Fruit fly (Drosophila melanogaster) Kc167 (cell line): Measurements from ENCODE around the gene Trmt112.

Source experiments
- Myc ChIP-seq: fragments of >200 bp; optimal IDR thresholded peaks from 2 replicates; lab custom pipeline; 2017; ENCODE audit warnings: missing external identifiers
- Sin3A ChIP-seq: fragments of >200 bp; optimal IDR thresholded peaks from 2 replicates; lab custom pipeline; 2018; ENCODE audit warnings: missing external identifiers
- h ChIP-seq: fragments of >200 bp; optimal IDR thresholded peaks from 3 replicates; lab custom pipeline; 2018; ENCODE audit warnings: missing external identifiers
- insv ChIP-seq: fragments of >200 bp; optimal IDR thresholded peaks from 3 replicates; lab custom pipeline; 2018; ENCODE audit warnings: missing external identifiers
- psq ChIP-seq: fragments of >200 bp; optimal IDR thresholded peaks from 2 replicates; lab custom pipeline; 2017; ENCODE audit warnings: missing external identifiers
- ttk ChIP-seq: sonication (Bioruptor generic); optimal IDR thresholded peaks from 2 replicates; lab custom pipeline; 2017; ENCODE audit warnings: missing external identifiers

The Trmt112 gene

DNA sequence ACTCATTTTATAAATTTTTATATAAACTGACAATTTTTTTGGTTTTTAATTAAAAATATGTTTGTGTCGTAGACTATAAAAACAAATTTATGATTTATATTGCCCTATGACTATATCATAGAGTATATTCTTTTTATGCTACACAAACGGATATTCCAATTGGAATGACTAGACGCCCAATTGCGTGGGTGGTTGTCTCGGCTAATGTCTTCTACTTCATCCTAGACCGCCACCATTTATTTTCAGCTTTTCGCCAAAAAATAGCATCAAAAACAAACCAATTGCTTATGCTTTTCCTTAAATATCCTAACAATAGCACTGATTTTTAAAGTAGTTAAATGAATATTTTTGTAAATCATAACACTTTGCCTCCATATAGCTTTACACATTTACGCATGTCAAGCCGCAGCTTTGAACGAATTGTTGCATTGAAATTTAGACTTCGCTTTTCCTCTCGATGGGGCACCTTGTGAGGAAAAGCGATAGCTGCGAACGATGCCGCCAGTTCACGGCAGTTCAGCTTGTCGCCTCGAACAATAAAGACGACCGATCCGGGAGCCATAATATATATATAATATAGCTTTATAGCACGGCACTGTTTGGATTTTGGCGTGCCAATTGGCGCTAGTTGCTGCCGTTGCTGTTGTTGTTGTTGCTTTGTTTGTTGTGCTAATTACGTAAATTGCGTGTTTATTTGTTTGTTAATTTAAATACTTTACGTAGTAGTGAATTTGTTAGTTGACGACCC is 14.4 kb downstream of the Trmt112 start:
- TF ChIP-seq insv (lab: Kevin White, UChicago) (peak; percentile 97), h (no peak), ttk (lab: Kevin White, UChicago) (no peak)

DNA sequence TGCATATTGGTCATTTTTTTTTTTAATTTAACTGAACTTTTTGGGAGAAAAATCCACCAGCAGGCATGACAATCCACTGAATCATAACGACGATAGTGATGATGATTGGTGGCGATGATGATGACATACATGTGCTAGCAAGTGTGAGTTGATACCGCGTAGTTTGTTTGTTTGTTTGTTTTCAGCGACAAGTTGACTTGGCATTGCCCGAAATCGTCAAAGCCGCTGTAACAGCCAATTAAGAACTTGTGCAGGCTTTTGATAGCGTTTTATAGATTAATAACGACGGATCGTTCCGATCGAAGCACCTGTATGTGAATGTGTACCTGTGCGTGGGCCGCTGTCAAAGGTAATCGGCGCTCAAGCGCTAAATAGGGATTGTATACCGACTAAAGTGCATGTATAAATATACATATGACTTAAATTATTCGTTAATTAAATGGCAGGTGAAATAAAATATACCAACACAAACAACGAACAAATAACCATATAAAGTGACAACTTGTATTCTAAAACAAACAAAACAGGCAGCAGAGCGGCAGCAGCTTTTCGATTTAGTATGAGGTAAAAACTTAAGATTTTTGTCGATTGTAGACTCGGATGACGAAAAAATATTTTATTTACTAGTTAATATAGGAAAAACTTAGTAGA is 15.3 kb downstream of the Trmt112 start:
- TF ChIP-seq Myc (lab: Kevin White, UChicago): no peak
- no peak for TF ChIP-seq h
- no peak for TF ChIP-seq Sin3A (lab: Kevin White, UChicago)
- TF ChIP-seq psq: no peak
- TF ChIP-seq ttk (lab: Kevin White, UChicago): no peak
- TF ChIP-seq insv (lab: Kevin White, UChicago): no peak

dm6 chr3L:21200587-21200986 is 16.1 kb downstream of the Trmt112 start:
- TF ChIP-seq ttk (lab: Kevin White, UChicago) (no peak), Myc (lab: Kevin White, UChicago) (no peak), psq (no peak), h (no peak), insv (lab: Kevin White, UChicago) (no peak), Sin3A (lab: Kevin White, UChicago) (no peak)

DNA sequence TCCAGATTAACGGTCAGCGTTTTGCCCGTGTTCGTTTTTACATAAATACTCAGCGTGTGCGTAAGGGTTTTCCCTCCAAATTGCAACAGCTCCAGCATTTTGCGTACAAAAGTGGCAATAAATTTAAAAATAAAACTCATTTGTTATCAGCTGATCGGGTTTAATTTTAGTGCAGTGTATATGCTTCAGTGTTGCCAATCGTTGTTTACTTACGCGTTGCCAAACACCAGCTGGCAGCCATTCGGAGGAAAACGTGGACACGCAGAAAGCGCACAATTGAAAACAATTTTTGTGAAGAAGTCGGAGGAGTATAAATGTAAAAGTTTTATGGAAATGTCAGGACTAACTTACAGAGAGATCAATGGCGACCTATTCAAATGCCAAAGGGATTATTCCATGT is 20.1 kb downstream of the Trmt112 start, which contains the start of the genes Targ3 and park:
Targ3 (plus strand) TSS at position 269 of the 400 bp plus-strand sequence.
park (minus strand) TSS at position 291 of the 400 bp plus-strand sequence.
- TF ChIP-seq Sin3A (lab: Kevin White, UChicago) (no peak), Myc (lab: Kevin White, UChicago) (no peak), h (no peak)

DNA sequence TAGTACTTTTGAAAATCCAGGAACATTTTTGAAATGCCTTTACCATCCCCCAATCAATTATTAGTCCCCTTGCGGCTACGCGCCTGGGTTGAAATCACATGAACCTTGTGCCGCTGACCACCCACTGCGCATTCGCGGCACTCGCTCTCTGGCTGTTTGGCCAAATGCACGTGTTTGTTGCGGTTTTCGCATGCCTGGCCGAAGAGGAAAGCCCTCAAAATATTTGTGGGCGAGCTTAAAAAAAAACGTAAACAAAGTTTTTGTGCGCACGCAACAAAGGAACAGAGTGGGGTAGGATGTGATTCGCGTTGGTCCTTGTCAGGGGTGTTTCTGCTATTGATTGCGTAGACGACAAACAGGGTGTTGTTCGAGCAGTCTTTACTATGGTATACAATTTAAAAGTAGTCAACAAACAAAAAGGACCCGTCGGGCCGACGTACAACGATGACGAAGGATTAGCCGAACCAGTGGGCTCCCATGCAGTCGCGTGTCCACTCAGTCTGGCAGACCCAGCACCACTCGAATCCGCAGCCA is 22.2 kb downstream of the Trmt112 start:
- TF ChIP-seq h (no peak), insv (lab: Kevin White, UChicago) (no peak), ttk (lab: Kevin White, UChicago) (no peak), Sin3A (lab: Kevin White, UChicago) (no peak), psq (no peak), Myc (lab: Kevin White, UChicago) (no peak)

DNA sequence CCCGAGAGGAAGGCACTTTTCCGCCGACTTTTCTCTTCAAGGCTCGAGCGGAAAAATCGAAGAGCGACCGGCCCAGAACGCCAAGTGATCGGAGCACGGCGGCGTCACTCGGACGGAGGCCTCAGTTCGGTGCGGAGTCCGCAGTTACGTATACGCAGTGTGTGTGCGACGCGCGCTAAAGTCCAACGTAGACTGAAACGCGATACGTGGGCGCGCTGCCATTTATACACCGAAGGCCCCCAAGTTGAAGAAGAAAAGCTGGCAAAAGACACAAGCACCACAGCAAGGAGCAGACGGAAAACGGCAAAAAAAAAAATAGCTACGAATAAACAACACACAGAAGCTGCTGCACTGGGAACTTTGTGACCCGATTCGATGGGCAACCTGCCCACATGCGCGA is 23.5 kb downstream of the Trmt112 start, which contains the start of gene CG42337:
CG42337 (minus strand) TSS at position 194 of the 400 bp plus-strand sequence.
- TF ChIP-seq ttk (lab: Kevin White, UChicago): no peak

- no peak for TF ChIP-seq h
- no peak for TF ChIP-seq ttk (lab: Kevin White, UChicago)
- TF ChIP-seq Myc (lab: Kevin White, UChicago): no peak
- no peak for TF ChIP-seq insv (lab: Kevin White, UChicago)
- TF ChIP-seq psq: no peak
- TF ChIP-seq Sin3A (lab: Kevin White, UChicago): no peak
These were observed 24.6 kb downstream of the Trmt112 start for dm6 chr3L:21192024-21192423.

DNA sequence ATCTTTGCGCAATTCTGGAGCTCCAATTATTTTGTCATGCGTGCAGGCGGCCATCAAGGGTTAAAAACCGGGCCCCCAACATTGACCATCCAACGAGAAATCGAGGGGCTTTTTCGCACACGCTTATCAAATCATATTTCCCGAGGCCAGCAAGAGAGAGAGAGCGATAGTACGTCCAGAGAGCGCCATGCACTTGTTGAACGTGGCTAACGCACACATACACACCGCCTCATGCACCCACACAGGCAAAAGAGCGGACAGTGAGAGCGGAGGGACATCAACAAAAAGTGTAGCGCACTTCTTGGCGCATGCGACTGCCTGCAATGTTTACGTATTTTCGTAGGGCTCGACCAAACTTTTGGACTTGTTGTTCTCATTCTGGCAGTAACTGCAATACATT is 30.2 kb downstream of the Trmt112 start:
- TF ChIP-seq Myc (lab: Kevin White, UChicago) (no peak), h (no peak), Sin3A (lab: Kevin White, UChicago) (no peak), ttk (lab: Kevin White, UChicago) (no peak), insv (lab: Kevin White, UChicago) (no peak), psq (no peak)

DNA sequence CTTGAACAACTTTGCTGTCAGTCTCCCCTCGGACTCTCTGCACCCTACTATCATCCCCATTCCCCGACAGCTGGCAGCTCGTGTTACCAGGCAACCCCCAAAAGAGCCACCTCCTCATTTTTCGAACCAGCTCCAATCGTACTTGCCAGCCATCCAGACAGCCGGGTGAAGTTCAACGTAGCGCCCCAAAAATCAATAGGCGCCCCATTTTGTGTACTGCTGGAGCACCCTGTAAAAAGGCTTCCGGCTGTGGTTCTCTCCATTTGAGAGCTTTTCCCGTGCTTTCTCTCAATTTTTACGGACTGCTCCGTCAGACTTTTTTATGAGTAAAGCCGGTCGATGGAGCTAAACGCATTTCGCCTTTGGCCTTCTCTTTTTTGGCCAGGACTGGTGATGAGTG is 31.0 kb downstream of the Trmt112 start:
- TF ChIP-seq psq (no peak), h (no peak), Myc (lab: Kevin White, UChicago) (no peak), insv (lab: Kevin White, UChicago) (no peak), Sin3A (lab: Kevin White, UChicago) (no peak)

DNA sequence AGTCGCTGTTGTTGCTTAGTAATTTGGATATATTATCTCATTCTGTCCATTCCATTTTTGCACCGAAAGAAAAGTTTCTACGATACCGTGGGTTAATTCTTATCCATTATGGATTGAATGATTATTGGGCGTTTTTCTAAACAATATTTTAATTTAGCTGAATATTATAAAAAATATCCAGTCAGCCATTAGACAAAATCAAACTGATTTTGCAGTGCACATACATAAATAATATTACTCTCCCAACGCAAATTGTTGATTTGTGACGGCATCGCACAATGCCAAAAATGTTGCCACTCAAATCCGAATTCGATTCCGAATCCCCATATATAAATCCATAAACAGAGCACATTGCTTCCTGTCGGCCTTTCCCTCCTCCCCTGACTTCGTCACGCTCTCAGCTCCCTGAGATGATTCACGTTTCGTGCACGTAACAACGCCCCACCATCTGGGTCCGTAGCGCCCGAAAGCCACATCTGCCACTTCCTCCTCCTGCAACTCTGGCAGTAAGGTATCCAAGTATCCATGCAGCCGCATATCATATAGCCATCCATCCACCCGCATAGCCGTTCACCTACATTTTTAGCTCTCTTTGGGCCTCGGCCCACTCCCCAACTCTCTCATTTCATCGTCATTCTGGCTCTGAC is 39.6 kb downstream of the Trmt112 start:
- TF ChIP-seq Myc (lab: Kevin White, UChicago): no peak
- no peak for TF ChIP-seq ttk (lab: Kevin White, UChicago)
- TF ChIP-seq h: no peak
- TF ChIP-seq Sin3A (lab: Kevin White, UChicago): no peak
- TF ChIP-seq psq: no peak
- TF ChIP-seq insv (lab: Kevin White, UChicago): no peak

DNA sequence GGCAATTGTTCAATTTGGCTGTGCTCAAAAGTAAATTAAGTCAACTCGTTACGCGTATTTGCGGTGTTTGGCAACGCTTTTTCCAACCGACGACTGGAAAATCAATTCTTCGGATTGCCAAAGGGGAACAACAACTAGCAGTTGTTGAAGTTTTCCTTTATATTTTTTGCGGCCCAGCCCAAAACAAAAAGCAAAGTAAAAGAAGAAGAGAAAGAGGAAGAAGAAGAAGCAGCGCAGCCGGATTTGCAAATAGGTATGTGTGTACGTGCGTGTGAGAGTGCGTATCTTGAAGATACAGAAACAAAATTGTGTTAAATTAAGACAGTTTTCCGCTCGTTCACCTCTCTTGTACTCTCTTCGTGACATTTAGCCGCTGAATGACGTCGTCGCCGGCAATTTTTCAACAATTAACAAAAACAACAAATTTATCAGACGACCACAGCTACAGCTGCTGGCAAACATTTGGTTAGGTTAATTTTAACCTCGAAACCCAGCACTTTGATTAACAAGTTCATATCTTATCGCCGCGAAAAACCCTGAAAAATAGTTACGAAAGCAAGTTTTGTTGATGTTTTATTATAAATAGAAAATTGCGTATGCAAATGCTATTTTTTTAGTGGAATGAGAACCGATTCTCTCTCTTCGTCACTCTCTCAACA is 40.2 kb downstream of the Trmt112 start:
- TF ChIP-seq Myc (lab: Kevin White, UChicago) (no peak), ttk (lab: Kevin White, UChicago) (no peak), psq (no peak), insv (lab: Kevin White, UChicago) (no peak)
